Worm (Caenorhabditis elegans): ENCODE data around the gene lin-23.

ce11 chrII:6376693-6377092, 5.6 kb downstream of the lin-23 start:
- no peak for TF ChIP-seq him-1 (tag; optimal IDR thresholded peaks at IDR 0.05)
- no peak for TF ChIP-seq dao-5 (tag; optimal IDR thresholded peaks at IDR 0.05)

All from whole organism, L4/young adult.